Fruit fly (Drosophila melanogaster) whole organism, wandering third instar larva: ENCODE results near the gene Vm26Aa.

Source experiments
- CrebA ChIP-seq: fragments of 200-800 bp; sonication (Bioruptor generic); optimal IDR thresholded peaks from 2 replicates; lab custom pipeline; 2016; ENCODE audit warnings: missing biosample characterization, mild to moderate bottlenecking, missing genetic modification characterization, borderline replicate concordance
- Dfd ChIP-seq: fragments of >200 bp; optimal IDR thresholded peaks from 2 replicates; lab custom pipeline; 2017; ENCODE audit warnings: missing biosample characterization, missing genetic modification characterization
- Dif ChIP-seq: fragments of 200-275, 200-300 bp; sonication (Bioruptor generic); optimal IDR thresholded peaks from 2 replicates; lab custom pipeline; 2018; ENCODE audit warnings: missing biosample characterization, missing genetic modification characterization; ENCODE audit not compliant: partially characterized antibody
- Hnf4 ChIP-seq: fragments of 200-800 bp; sonication (Bioruptor generic); optimal IDR thresholded peaks from 2 replicates; lab custom pipeline; 2016; ENCODE audit warnings: missing biosample characterization, mild to moderate bottlenecking, missing genetic modification characterization
- Jra ChIP-seq: sonication (Bioruptor generic); optimal IDR thresholded peaks from 2 replicates; lab custom pipeline; 2016; ENCODE audit warnings: missing biosample characterization, missing genetic modification characterization
- Mio ChIP-seq: sonication (Bioruptor generic); optimal IDR thresholded peaks from 2 replicates; lab custom pipeline; 2016; ENCODE audit warnings: missing biosample characterization, missing genetic modification characterization
- Myc ChIP-seq: fragments of >200 bp; optimal IDR thresholded peaks from 2 replicates; lab custom pipeline; 2017
- OdsH ChIP-seq: fragments of 200-800 bp; sonication (Bioruptor generic); optimal IDR thresholded peaks from 2 replicates; lab custom pipeline; 2016; ENCODE audit warnings: missing biosample characterization, mild to moderate bottlenecking, missing genetic modification characterization
- Vsx2 ChIP-seq: fragments of 200-300, 225-300 bp; sonication (Bioruptor generic); optimal IDR thresholded peaks from 2 replicates; lab custom pipeline; 2018; ENCODE audit warnings: missing biosample characterization, missing genetic modification characterization; ENCODE audit not compliant: partially characterized antibody
- dsf ChIP-seq: sonication (Bioruptor generic); optimal IDR thresholded peaks from 2 replicates; lab custom pipeline; 2016; ENCODE audit warnings: missing biosample characterization, missing genetic modification characterization, borderline replicate concordance
- lola ChIP-seq: fragments of >200 bp; optimal IDR thresholded peaks from 2 replicates; lab custom pipeline; 2017; ENCODE audit warnings: missing biosample characterization, missing genetic modification characterization
- psq ChIP-seq: fragments of 200-800 bp; sonication (Bioruptor generic); optimal IDR thresholded peaks from 3 replicates; lab custom pipeline; 2017; ENCODE audit warnings: missing biosample characterization, mild to moderate bottlenecking, missing genetic modification characterization, moderate library complexity
- rgr ChIP-seq: fragments of 200-800 bp; sonication (Bioruptor generic); optimal IDR thresholded peaks from 3 replicates; lab custom pipeline; 2016; ENCODE audit warnings: missing biosample characterization, mild to moderate bottlenecking, missing genetic modification characterization
- sage ChIP-seq: fragments of 200-800 bp; sonication (Bioruptor generic); optimal IDR thresholded peaks from 2 replicates; lab custom pipeline; 2016; ENCODE audit warnings: missing biosample characterization, mild to moderate bottlenecking, missing genetic modification characterization

DNA sequence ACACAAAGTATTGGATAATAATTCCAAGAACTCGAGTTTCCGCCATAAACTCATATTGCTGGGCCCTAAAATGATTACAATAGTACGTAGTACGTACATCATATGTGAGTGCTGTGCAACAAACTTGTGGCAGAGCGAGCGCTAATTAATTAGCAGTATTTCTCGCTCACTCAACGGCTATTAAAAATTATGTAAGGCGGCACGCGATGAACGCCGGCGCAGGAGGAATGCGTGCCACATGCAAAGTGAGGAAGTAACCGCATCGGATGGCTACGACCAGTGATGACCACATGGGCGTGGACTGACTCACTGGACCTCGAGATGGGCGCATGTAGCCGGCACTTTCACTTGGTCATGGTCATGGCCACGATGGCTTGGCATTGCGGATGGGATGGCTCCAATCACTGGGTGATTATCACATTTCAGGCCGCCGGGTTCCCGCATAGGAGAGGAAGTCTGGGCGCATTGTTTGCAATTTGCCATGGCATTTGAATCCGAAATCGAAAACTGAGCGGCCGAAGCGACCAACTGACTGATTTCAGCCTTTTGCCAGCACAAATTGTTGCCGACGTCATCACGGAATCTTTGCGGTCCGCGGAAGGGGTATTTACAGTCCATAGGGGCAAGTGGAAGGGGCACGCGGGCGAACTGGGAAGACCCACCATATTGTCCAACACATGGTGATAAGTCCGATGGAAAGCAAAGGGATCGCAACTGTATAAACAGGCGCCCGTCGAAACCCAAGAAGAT, 1.2 kb upstream of the Vm26Aa start:
- TF ChIP-seq Myc (no peak), psq (GFP tag; lab: Kevin White, UChicago) (no peak), sage (GFP tag; lab: Kevin White, UChicago) (no peak), OdsH (no peak), Dif (GFP tag; lab: Kevin White, UChicago) (no peak), Dfd (GFP tag; lab: Kevin White, UChicago) (no peak), Hnf4 (GFP tag; lab: Kevin White, UChicago) (no peak), rgr (GFP tag; lab: Kevin White, UChicago) (no peak), Vsx2 (GFP tag; lab: Kevin White, UChicago) (no peak), Mio (GFP tag; lab: Kevin White, UChicago) (no peak), Jra (GFP tag; lab: Kevin White, UChicago) (no peak), lola (GFP tag; lab: Kevin White, UChicago) (no peak), dsf (GFP tag; lab: Kevin White, UChicago) (no peak), CrebA (GFP tag; lab: Kevin White, UChicago) (no peak)
